Worm (Caenorhabditis elegans): ENCODE measurements around the gene let-268.

DNA sequence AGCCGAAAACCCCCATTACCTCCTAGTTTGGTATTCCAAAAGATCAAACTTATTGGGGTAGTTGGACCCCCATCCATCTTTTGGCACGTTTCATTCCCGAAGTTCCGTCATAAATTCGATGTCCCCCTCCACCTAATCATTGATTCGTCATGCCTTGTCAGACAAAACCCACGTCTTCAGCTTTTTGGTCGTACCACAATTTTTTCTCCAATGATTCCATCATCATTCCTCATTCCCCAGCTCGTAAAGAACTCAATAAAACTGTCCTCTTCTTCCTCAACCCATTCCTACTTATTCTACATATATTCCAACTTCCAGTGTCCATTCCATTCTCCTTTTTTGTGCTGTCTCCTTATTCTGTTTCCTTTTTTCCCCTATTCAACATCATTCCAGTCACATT lies 8.8 kb upstream of the let-268 start, which contains the start of gene flp-4:
- no peak for TF ChIP-seq nhr-77 (tag; optimal IDR thresholded peaks at IDR 0.05)
- no peak for TF ChIP-seq zag-1 (tag; optimal IDR thresholded peaks at IDR 0.05)
- TF ChIP-seq nhr-237 (tag; optimal IDR thresholded peaks at IDR 0.05), result no peak
- no peak for TF ChIP-seq elt-3 (tag; optimal IDR thresholded peaks at IDR 0.05)
